Worm (Caenorhabditis elegans) whole organism, L4 larva: Measurements from ENCODE around the gene coq-3.
A peak's percentile ranks its signal among the peaks of the same experiment; 100 is the strongest.

Source experiments
- T26A8.4 ChIP-seq: fragments of 200-800 bp; sonication (Bioruptor generic); IDR thresholded peaks from 2 replicates; pipeline ENCODE4 v1.3.6; 2022; ENCODE audit warnings: missing genetic modification characterization, missing compliant biosample characterization
- Y105C5A.15 ChIP-seq: fragments of 200-800 bp; sonication (Bioruptor generic); IDR thresholded peaks from 2 replicates; pipeline ENCODE4 v1.3.6; 2022; ENCODE audit warnings: missing genetic modification characterization, missing compliant biosample characterization
- Y75B8A.6 ChIP-seq: fragments of 200-800 bp; sonication (Bioruptor generic); IDR thresholded peaks from 2 replicates; pipeline ENCODE4 v1.3.6; 2022; ENCODE audit warnings: missing genetic modification reagents, missing genetic modification characterization, missing compliant biosample characterization
- ZK337.2 ChIP-seq: fragments of 200-800 bp; sonication (Bioruptor generic); IDR thresholded peaks from 2 replicates; pipeline ENCODE4 v1.3.6; 2022; ENCODE audit warnings: missing genetic modification reagents, missing genetic modification characterization, missing compliant biosample characterization
- ZK546.5 ChIP-seq, 2 experiments: sonication (generic microtip); optimal IDR thresholded peaks; 2 replicates each; lab custom pipeline; 2017; ENCODE audit warnings: missing biosample characterization in 2 of 2, missing genetic modification characterization in 2 of 2
- aha-1 ChIP-seq: fragments of 150-350 bp; peaks from one replicate; lab custom pipeline; 2014; ENCODE audit warnings: missing biosample characterization, missing genetic modification characterization
- ama-1 ChIP-seq: fragments of 150-350 bp; optimal IDR thresholded peaks from 2 replicates; lab custom pipeline; 2014; ENCODE audit warnings: inconsistent platforms, mixed read lengths
- arid-1 ChIP-seq: fragments of 200-800 bp; sonication (Bioruptor generic); conservative IDR thresholded peaks from 2 replicates; pipeline ENCODE4 v1.3.6; 2022; ENCODE audit warnings: missing genetic modification reagents, missing genetic modification characterization, missing compliant biosample characterization
- attf-4 ChIP-seq: sonication (generic microtip); optimal IDR thresholded peaks from 3 replicates; lab custom pipeline; 2017; ENCODE audit warnings: missing biosample characterization, missing genetic modification characterization
- ceh-20 ChIP-seq: fragments of 200-800 bp; sonication (Bioruptor generic); IDR thresholded peaks from 2 replicates; pipeline ENCODE4 v1.3.6; 2022; ENCODE audit warnings: missing genetic modification reagents, missing genetic modification characterization, missing compliant biosample characterization
- ceh-28 ChIP-seq: fragments of 150-350 bp; optimal IDR thresholded peaks from 2 replicates; lab custom pipeline; 2014; ENCODE audit warnings: missing biosample characterization, missing genetic modification reagents, missing genetic modification characterization
- ceh-62 ChIP-seq: sonication (generic microtip); optimal IDR thresholded peaks from 2 replicates; lab custom pipeline; 2017; ENCODE audit warnings: missing biosample characterization, missing genetic modification characterization
- ces-1 ChIP-seq: fragments of 150-350 bp; sonication (generic microtip); optimal IDR thresholded peaks from 4 replicates; lab custom pipeline; 2014; ENCODE audit warnings: missing biosample characterization, missing genetic modification reagents, missing genetic modification characterization
- cey-2 ChIP-seq: sonication (generic microtip); optimal IDR thresholded peaks from 3 replicates; lab custom pipeline; 2017; ENCODE audit warnings: missing genetic modification characterization, mild to moderate bottlenecking, missing compliant biosample characterization, antibody characterized with exemption, borderline replicate concordance; ENCODE audit not compliant: insufficient read depth
- ctbp-1 ChIP-seq: fragments of 200-800 bp; sonication (Bioruptor generic); IDR thresholded peaks from 2 replicates; pipeline ENCODE4 v1.3.6; 2022; ENCODE audit warnings: missing genetic modification reagents, missing genetic modification characterization, missing compliant biosample characterization
- daf-12 ChIP-seq: fragments of 150-350 bp; optimal IDR thresholded peaks from 2 replicates; lab custom pipeline; 2014; ENCODE audit warnings: missing biosample characterization, missing genetic modification reagents, missing genetic modification characterization
- daf-16 ChIP-seq, 3 experiments: sonication (generic microtip); optimal IDR thresholded peaks; 2 replicates each; lab custom pipeline; 2016 to 2017; ENCODE audit warnings: missing genetic modification characterization in 3 of 3, missing genetic modification reagents in 3 of 3, mild to moderate bottlenecking in 2 of 3, missing compliant biosample characterization in 2 of 3, missing biosample characterization in 1 of 3, moderate library complexity in 1 of 3
- daf-8 ChIP-seq: fragments of 200-800 bp; sonication (Bioruptor generic); IDR thresholded peaks from 2 replicates; pipeline ENCODE4 v1.3.6; 2022; ENCODE audit warnings: missing genetic modification characterization, missing compliant biosample characterization
- dmd-6 ChIP-seq: fragments of 200-800 bp; sonication (Bioruptor generic); IDR thresholded peaks from 2 replicates; pipeline ENCODE4 v1.3.6; 2022; ENCODE audit warnings: missing genetic modification reagents, missing genetic modification characterization, missing compliant biosample characterization
- dpl-1 ChIP-seq: fragments of 150-350 bp; optimal IDR thresholded peaks from 2 replicates; lab custom pipeline; 2014; ENCODE audit warnings: missing biosample characterization, missing genetic modification reagents, missing genetic modification characterization
- dve-1 ChIP-seq: sonication (generic microtip); optimal IDR thresholded peaks from 2 replicates; lab custom pipeline; 2017; ENCODE audit warnings: antibody characterized with exemption, mild to moderate bottlenecking, missing genetic modification characterization, missing compliant biosample characterization; ENCODE audit not compliant: insufficient read depth
- egl-27 ChIP-seq: sonication (generic microtip); optimal IDR thresholded peaks from 3 replicates; lab custom pipeline; 2017; ENCODE audit warnings: missing biosample characterization, missing genetic modification reagents, missing genetic modification characterization
- egl-43 ChIP-seq: fragments of 200-800 bp; sonication (Bioruptor generic); IDR thresholded peaks from 2 replicates; pipeline ENCODE4 v1.3.6; 2022; ENCODE audit warnings: missing genetic modification reagents, missing genetic modification characterization, missing compliant biosample characterization
- fos-1 ChIP-seq: fragments of 150-350 bp; optimal IDR thresholded peaks from 2 replicates; lab custom pipeline; 2014; ENCODE audit warnings: missing biosample characterization, missing genetic modification characterization
- hlh-30 ChIP-seq: sonication (generic microtip); optimal IDR thresholded peaks from 2 replicates; lab custom pipeline; 2017; ENCODE audit warnings: antibody characterized with exemption, mild to moderate bottlenecking, missing genetic modification characterization, missing compliant biosample characterization; ENCODE audit not compliant: insufficient read depth
- hmg-1.1 ChIP-seq: fragments of 200-800 bp; sonication (Bioruptor generic); IDR thresholded peaks from 2 replicates; pipeline ENCODE4 v1.3.6; 2022; ENCODE audit warnings: missing genetic modification reagents, missing genetic modification characterization, missing compliant biosample characterization
- lim-7 ChIP-seq: fragments of 200-800 bp; sonication (Bioruptor generic); IDR thresholded peaks from 2 replicates; pipeline ENCODE4 v1.3.6; 2022; ENCODE audit warnings: missing genetic modification characterization, missing compliant biosample characterization
- lin-13 ChIP-seq: fragments of 150-350 bp; optimal IDR thresholded peaks from 2 replicates; lab custom pipeline; 2014; ENCODE audit warnings: missing biosample characterization, missing genetic modification reagents, missing genetic modification characterization
- lin-15B ChIP-seq: fragments of 150-350 bp; sonication (generic microtip); optimal IDR thresholded peaks from 3 replicates; lab custom pipeline; 2014; ENCODE audit warnings: missing biosample characterization, missing genetic modification characterization
- lin-38 ChIP-seq: fragments of 200-800 bp; sonication (Bioruptor generic); IDR thresholded peaks from 2 replicates; pipeline ENCODE4 v1.3.6; 2022; ENCODE audit warnings: missing genetic modification reagents, missing genetic modification characterization, missing compliant biosample characterization
- lir-3 ChIP-seq: sonication (generic microtip); optimal IDR thresholded peaks from 2 replicates; lab custom pipeline; 2016; ENCODE audit warnings: mild to moderate bottlenecking, missing genetic modification characterization, missing compliant biosample characterization
- lsy-2 ChIP-seq, 2 experiments: fragments of 150-350 bp in 1 of 2; sonication (generic microtip) in 1 of 2; optimal IDR thresholded peaks; 2 replicates each; lab custom pipeline; 2014 to 2017; ENCODE audit warnings: missing biosample characterization in 2 of 2, missing genetic modification characterization in 2 of 2
- madf-5 ChIP-seq, 2 experiments: fragments of 200-800 bp; sonication (Bioruptor generic); IDR thresholded peaks; 2 replicates each; pipeline ENCODE4 v1.3.6; 2022; ENCODE audit warnings: missing compliant biosample characterization in 2 of 2, missing genetic modification characterization in 2 of 2
- mdl-1 ChIP-seq, 2 experiments: fragments of 150-350 bp in 1 of 2; sonication (generic microtip) in 1 of 2; optimal IDR thresholded peaks; 2 replicates each; lab custom pipeline; 2014 to 2017; ENCODE audit warnings: missing biosample characterization in 2 of 2, missing genetic modification characterization in 2 of 2
- mes-2 ChIP-seq: sonication (generic microtip); optimal IDR thresholded peaks from 2 replicates; lab custom pipeline; 2016; ENCODE audit warnings: missing genotype, mild to moderate bottlenecking, missing genetic modification characterization, missing compliant biosample characterization; ENCODE audit not compliant: poor library complexity, severe bottlenecking
- mxl-3 ChIP-seq: fragments of 200-800 bp; sonication (Bioruptor generic); optimal IDR thresholded peaks from 2 replicates; lab custom pipeline; 2018; ENCODE audit warnings: mild to moderate bottlenecking, missing genetic modification characterization, missing compliant biosample characterization
- nhr-11 ChIP-seq: fragments of 150-350 bp; optimal IDR thresholded peaks from 2 replicates; lab custom pipeline; 2014; ENCODE audit warnings: missing biosample characterization, missing genetic modification characterization
- nhr-41 ChIP-seq: fragments of 200-800 bp; sonication (Bioruptor generic); IDR thresholded peaks from 2 replicates; pipeline ENCODE4 v1.3.6; 2022; ENCODE audit warnings: missing genetic modification reagents, missing genetic modification characterization, missing compliant biosample characterization
- nhr-48 ChIP-seq: sonication (generic microtip); optimal IDR thresholded peaks from 2 replicates; lab custom pipeline; 2016; ENCODE audit warnings: mild to moderate bottlenecking, missing genetic modification characterization, missing compliant biosample characterization
- pqm-1 ChIP-seq: sonication (generic microtip); optimal IDR thresholded peaks from 2 replicates; lab custom pipeline; 2017; ENCODE audit warnings: missing biosample characterization, missing genetic modification characterization
- snpc-1.2 ChIP-seq: fragments of 200-800 bp; sonication (Bioruptor generic); IDR thresholded peaks from 2 replicates; pipeline ENCODE4 v1.3.6; 2022; ENCODE audit warnings: missing genetic modification reagents, missing genetic modification characterization, missing compliant biosample characterization
- snpc-4 ChIP-seq: fragments of 150-350 bp; optimal IDR thresholded peaks from 2 replicates; lab custom pipeline; 2014; ENCODE audit warnings: missing biosample characterization, missing genetic modification characterization
- tra-1 ChIP-seq: fragments of 200-800 bp; sonication (Bioruptor generic); IDR thresholded peaks from 2 replicates; pipeline ENCODE4 v1.3.6; 2022; ENCODE audit warnings: missing genetic modification reagents, missing genetic modification characterization, missing compliant biosample characterization
- unc-62 ChIP-seq, 3 experiments: fragments of 150-350 bp in 1 of 3; sonication (generic microtip); optimal IDR thresholded peaks in 2 of 3; peaks in 1 of 3; 1 replicate in 1 of 3; 2 replicates in 2 of 3; lab custom pipeline; 2014 to 2017; ENCODE audit warnings: missing biosample characterization in 3 of 3, missing genetic modification characterization in 3 of 3, missing genetic modification reagents in 3 of 3, missing genotype in 1 of 3
- vab-7 ChIP-seq: fragments of 200-800 bp; sonication (Bioruptor generic); IDR thresholded peaks from 2 replicates; pipeline ENCODE4 v1.3.6; 2022; ENCODE audit warnings: missing genetic modification reagents, missing genetic modification characterization, missing compliant biosample characterization
- zag-1 ChIP-seq: fragments of 150-350 bp; optimal IDR thresholded peaks from 2 replicates; lab custom pipeline; 2014; ENCODE audit warnings: missing biosample characterization, missing genetic modification characterization
- zfp-3 ChIP-seq: fragments of 200-800 bp; sonication (Bioruptor generic); conservative IDR thresholded peaks from 2 replicates; pipeline ENCODE4 v1.3.6; 2022; ENCODE audit warnings: missing genetic modification reagents, missing genetic modification characterization, missing compliant biosample characterization
- zip-2 ChIP-seq: fragments of 150-350 bp; optimal IDR thresholded peaks from 2 replicates; lab custom pipeline; 2014; ENCODE audit warnings: missing biosample characterization, missing genetic modification characterization
- ztf-11 ChIP-seq: fragments of 150-350 bp; optimal IDR thresholded peaks from 2 replicates; lab custom pipeline; 2014; ENCODE audit warnings: missing biosample characterization, missing genetic modification characterization

Gene coq-3

ce11 chrIV:14795918-14796488, at the start of gene coq-3:
coq-3 (minus strand) TSS chrIV:14796324.
- no peak for TF ChIP-seq ctbp-1 (GFP tag; lab: Robert Waterston, UW)
- TF ChIP-seq hlh-30 (tag; lab: Kevin White, UChicago) = no peak
- no peak for TF ChIP-seq nhr-41 (GFP tag; lab: Robert Waterston, UW)
- TF ChIP-seq T26A8.4 (GFP tag; lab: Robert Waterston, UW) = 0 out of 2 replicates have a peak, but pooled peaks have one; percentile 22
- no peak for TF ChIP-seq snpc-4
- no peak for TF ChIP-seq zag-1 (tag; lab: Kevin White, UChicago)
- TF ChIP-seq nhr-11 (tag; lab: Kevin White, UChicago) = no peak
- TF ChIP-seq lin-15B (tag; lab: Kevin White, UChicago) = no peak
- TF ChIP-seq dmd-6 (GFP tag; lab: Robert Waterston, UW) = no peak
- no peak for TF ChIP-seq ZK546.5 (tag; optimal IDR thresholded peaks at IDR 0.05; lab: Kevin White, UChicago)
- no peak for TF ChIP-seq pqm-1 (tag; lab: Kevin White, UChicago)
- TF ChIP-seq zip-2 (tag; lab: Kevin White, UChicago) = no peak
- TF ChIP-seq daf-16 (GFP tag; optimal IDR thresholded peaks at IDR 0.05; lab: Kevin White, UChicago) = no peak
- TF ChIP-seq daf-16 (tag; optimal IDR thresholded peaks at IDR 0.05; lab: Kevin White, UChicago) = no peak
- no peak for TF ChIP-seq egl-27 (tag; lab: Kevin White, UChicago)
- TF ChIP-seq tra-1 = no peak
- no peak for TF ChIP-seq lin-13 (GFP tag; lab: Kevin White, UChicago)
- peak; percentile 28 for TF ChIP-seq mes-2 (tag; lab: Kevin White, UChicago)
- TF ChIP-seq dpl-1 = no peak
- peak; percentile 29 for TF ChIP-seq ama-1 (lab: Kevin White, UChicago)
- no peak for TF ChIP-seq Y75B8A.6 (GFP tag; lab: Robert Waterston, UW)
- TF ChIP-seq ceh-20 (GFP tag; lab: Robert Waterston, UW) = no peak
- TF ChIP-seq mdl-1 (tag; optimal IDR thresholded peaks at IDR 0.05; lab: Kevin White, UChicago) = no peak
- no peak for TF ChIP-seq vab-7 (GFP tag; lab: Robert Waterston, UW)
- TF ChIP-seq arid-1 (GFP tag; lab: Robert Waterston, UW) = no peak
- TF ChIP-seq lim-7 (GFP tag; lab: Robert Waterston, UW) = 0 out of 2 replicates have a peak, but pooled peaks have one; percentile 25
- TF ChIP-seq attf-4 (tag; lab: Kevin White, UChicago) = no peak
- TF ChIP-seq dve-1 = peak; percentile 13
- TF ChIP-seq aha-1 (tag; lab: Kevin White, UChicago) = peak; percentile 85
- no peak for TF ChIP-seq Y105C5A.15 (GFP tag; lab: Robert Waterston, UW)
- no peak for TF ChIP-seq hmg-1.1
- no peak for TF ChIP-seq ztf-11
- no peak for TF ChIP-seq daf-8 (GFP tag; lab: Robert Waterston, UW)
- TF ChIP-seq madf-5 (GFP tag; IDR thresholded peaks at IDR 0.05; lab: Robert Waterston, UW) = no peak
- TF ChIP-seq snpc-1.2 (GFP tag; lab: Robert Waterston, UW) = no peak; the same call in 1 of the 2 replicates
- TF ChIP-seq cey-2 = no peak
- TF ChIP-seq lsy-2 (tag; optimal IDR thresholded peaks at IDR 0.05; lab: Kevin White, UChicago) = peak in 1 of 2 experiments; percentile 12
- no peak for TF ChIP-seq mxl-3 (GFP tag; lab: Kevin White, UChicago)
- TF ChIP-seq lir-3 = no peak
- no peak for TF ChIP-seq ZK337.2 (GFP tag; lab: Robert Waterston, UW)
- TF ChIP-seq ceh-62 (tag; lab: Kevin White, UChicago) = no peak
- TF ChIP-seq daf-12 (tag; lab: Kevin White, UChicago) = no peak
- no peak for TF ChIP-seq egl-43 (GFP tag; lab: Robert Waterston, UW)
- TF ChIP-seq ces-1 = no peak
- TF ChIP-seq ceh-28 (tag; lab: Kevin White, UChicago) = no peak
- TF ChIP-seq unc-62 (GFP tag; optimal IDR thresholded peaks at IDR 0.05 in 1 of 2; lab: Kevin White, UChicago) = no peak
- TF ChIP-seq unc-62 (tag; optimal IDR thresholded peaks at IDR 0.05; lab: Kevin White, UChicago) = no peak
- TF ChIP-seq fos-1 (tag; lab: Kevin White, UChicago) = no peak
- TF ChIP-seq lin-38 (GFP tag; lab: Robert Waterston, UW) = peak; percentile 23; the same call in 1 of the 2 replicates
- TF ChIP-seq zfp-3 (GFP tag; lab: Robert Waterston, UW) = 0 out of 2 replicates have a peak, but pooled peaks have one; percentile 12
- no peak for TF ChIP-seq nhr-48 (tag; lab: Kevin White, UChicago)
